Worm (Caenorhabditis elegans): ENCODE results near the gene F10C1.8.

Gene F10C1.8

ce11 chrII:5774879-5775278 is 20.6 kb downstream of the F10C1.8 start:
- TF ChIP-seq ztf-18 (tag; optimal IDR thresholded peaks at IDR 0.05) (no peak), attf-3 (GFP tag; conservative IDR thresholded peaks at IDR 0.05) (no peak), nhr-179 (tag; optimal IDR thresholded peaks at IDR 0.05) (no peak), ztf-28 (GFP tag; IDR thresholded peaks at IDR 0.05) (no peak), C17E4.6 (GFP tag; IDR thresholded peaks at IDR 0.05) (no peak), F10E7.11 (tag; optimal IDR thresholded peaks at IDR 0.05) (no peak), pbrm-1 (GFP tag; IDR thresholded peaks at IDR 0.05) (no peak), gei-17 (GFP tag; optimal IDR thresholded peaks at IDR 0.05) (no peak), mcd-1 (GFP tag; IDR thresholded peaks at IDR 0.05) (no peak), lir-1 (GFP tag; conservative IDR thresholded peaks at IDR 0.05) (no peak), aptf-3 (GFP tag; IDR thresholded peaks at IDR 0.05) (no peak), somi-1 (GFP tag; optimal IDR thresholded peaks at IDR 0.05) (no peak), F55B11.4 (tag; optimal IDR thresholded peaks at IDR 0.05; ENCODE audit: borderline replicate concordance, insufficient read depth) (no peak), snpc-1.3 (tag; optimal IDR thresholded peaks at IDR 0.05; ENCODE audit: insufficient read depth) (no peak), B0336.3 (GFP tag; IDR thresholded peaks at IDR 0.05) (no peak)

- no peak for TF ChIP-seq tbx-9 (tag; optimal IDR thresholded peaks at IDR 0.05; ENCODE audit: borderline replicate concordance)
- no peak for TF ChIP-seq efl-1 (GFP tag; optimal IDR thresholded peaks at IDR 0.05)
Measured at ce11 chrII:5777372-5777771, 23.1 kb downstream of the F10C1.8 start.

- TF ChIP-seq let-526 (GFP tag; IDR thresholded peaks at IDR 0.05) = no peak
- no peak for TF ChIP-seq bed-2 (GFP tag; IDR thresholded peaks at IDR 0.05)
- TF ChIP-seq ceh-27 (GFP tag; optimal IDR thresholded peaks at IDR 0.05) = peak; percentile 7
- peak; percentile 50; the same call in 1 of the 2 replicates for TF ChIP-seq hmg-1.2 (GFP tag; IDR thresholded peaks at IDR 0.05)
Measured at ce11 chrII:5779866-5780265, 25.6 kb downstream of the F10C1.8 start.

ce11 chrII:5781935-5782921 is 28.0 kb downstream of the F10C1.8 start, which contains the start of gene K05F1.6:
Gene K05F1.6, plus strand, starts transcription at chrII:5782520.
- TF ChIP-seq madf-6 (GFP tag; IDR thresholded peaks at IDR 0.05) (peak; percentile 69), B0019.2 (GFP tag; conservative IDR thresholded peaks at IDR 0.05) (0 out of 2 replicates have a peak, but pooled peaks have one; percentile 55), gei-17 (GFP tag; optimal IDR thresholded peaks at IDR 0.05) (no peak), attf-3 (GFP tag; conservative IDR thresholded peaks at IDR 0.05) (peak; percentile 48; the same call in 1 of the 2 replicates), ztf-25 (GFP tag; IDR thresholded peaks at IDR 0.05) (peak; percentile 88; the same call in 1 of the 2 replicates), K11D2.4 (GFP tag; IDR thresholded peaks at IDR 0.05) (no peak), nhr-27 (tag; optimal IDR thresholded peaks at IDR 0.05) (peak; percentile 60), ztf-3 (GFP tag; optimal IDR thresholded peaks at IDR 0.05) (no peak), ztf-26 (tag; optimal IDR thresholded peaks at IDR 0.05) (peak; percentile 63), hlh-26 (GFP tag; conservative IDR thresholded peaks at IDR 0.05) (no peak), nfyb-1 (GFP tag; IDR thresholded peaks at IDR 0.05) (peak; percentile 88), lsl-1 (GFP tag; optimal IDR thresholded peaks at IDR 0.05) (peak; percentile 63), T07F8.4 (tag; optimal IDR thresholded peaks at IDR 0.05) (peak; percentile 84), lin-54 (GFP tag; optimal IDR thresholded peaks at IDR 0.05) (peak; percentile 74), attf-6 (GFP tag; IDR thresholded peaks at IDR 0.05) (peak; percentile 77; the same call in 1 of the 2 replicates), T26A5.8 (tag; optimal IDR thresholded peaks at IDR 0.05) (peak; percentile 83), hmg-20 (GFP tag; IDR thresholded peaks at IDR 0.05) (peak; percentile 18; the same call in 1 of the 2 replicates), egrh-3 (GFP tag; IDR thresholded peaks at IDR 0.05) (peak; percentile 49; the same call in 1 of the 2 replicates), Y95B8A.8 (GFP tag; IDR thresholded peaks at IDR 0.05) (peak; percentile 70), Y56A3A.18 (GFP tag; IDR thresholded peaks at IDR 0.05) (no peak; the same call in none of the 2 replicates), Y53G8AR.9 (GFP tag; conservative IDR thresholded peaks at IDR 0.05) (peak; percentile 77; the same call in 1 of the 2 replicates), C17E4.6 (GFP tag; IDR thresholded peaks at IDR 0.05) (0 out of 2 replicates have a peak, but pooled peaks have one; percentile 62), snpc-4 (GFP tag; optimal IDR thresholded peaks at IDR 0.05) (peak; percentile 55), snpc-4 (tag; optimal IDR thresholded peaks at IDR 0.05) (peak in 3 of 4 experiments; percentile 76 to 81 (median 77))

Measured in whole organism, young adult.